Fruit fly (Drosophila melanogaster): Measurements from ENCODE around the gene colt.

The colt gene

DNA sequence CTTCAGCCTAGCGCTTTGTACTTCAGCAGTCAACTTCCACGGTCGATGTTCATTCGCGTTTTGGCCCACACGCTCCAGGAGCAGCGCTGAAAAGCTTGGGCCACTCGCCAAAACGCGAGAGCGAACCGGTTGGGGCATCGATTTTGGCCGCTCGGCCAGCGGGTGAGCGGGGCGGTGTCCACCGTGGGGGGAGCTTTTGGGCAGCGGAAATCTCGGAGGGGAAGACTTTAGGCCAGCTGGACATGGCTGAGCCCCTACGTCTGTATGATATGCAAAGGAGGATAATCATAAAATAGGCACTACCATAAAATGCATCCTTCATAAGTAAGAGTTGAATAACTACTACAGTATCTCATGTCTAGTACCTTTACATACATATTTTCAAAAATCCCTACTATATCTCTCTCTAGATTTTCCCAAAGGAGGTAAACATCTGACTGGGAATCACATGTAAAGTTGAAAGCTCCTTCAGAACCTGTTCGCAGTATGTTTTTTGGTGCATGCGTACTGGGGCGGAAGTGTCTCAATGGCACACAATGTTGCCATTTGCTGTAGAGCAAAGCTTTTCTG is 30.1 kb upstream of the colt start, which contains the start of gene Syt1 (continued):
- TF ChIP-seq sna (GFP tag; IDR thresholded peaks at IDR 0.05; ENCODE audit: partially characterized antibody) (no peak), CG1529 (GFP tag; optimal IDR thresholded peaks at IDR 0.05) (no peak), kah (GFP tag; optimal IDR thresholded peaks at IDR 0.05) (no peak), Dip2 (GFP tag; IDR thresholded peaks at IDR 0.05) (no peak), CG11696 (GFP tag; IDR thresholded peaks at IDR 0.05) (no peak), Nf-YA (GFP tag; IDR thresholded peaks at IDR 0.05) (no peak), CG10979 (tag; optimal IDR thresholded peaks at IDR 0.05) (no peak), corto (GFP tag; optimal IDR thresholded peaks at IDR 0.05) (no peak), CG18011 (GFP tag; optimal IDR thresholded peaks at IDR 0.05) (no peak), nmo (GFP tag; optimal IDR thresholded peaks at IDR 0.05) (no peak), CG11504 (tag; optimal IDR thresholded peaks at IDR 0.05) (no peak), MBD-R2 (GFP tag; IDR thresholded peaks at IDR 0.05) (no peak), fd3F (GFP tag; optimal IDR thresholded peaks at IDR 0.05) (no peak), tap (tag; optimal IDR thresholded peaks at IDR 0.05) (no peak), CG2712 (tag; optimal IDR thresholded peaks at IDR 0.05) (no peak), lmd (GFP tag; IDR thresholded peaks at IDR 0.05) (peak; percentile 5; the same call in 1 of the 2 replicates), CG2678 (tag; optimal IDR thresholded peaks at IDR 0.05) (peak; percentile 2), CG43689 (GFP tag; IDR thresholded peaks at IDR 0.05) (no peak), E2f1 (GFP tag; IDR thresholded peaks at IDR 0.05) (no peak), CG30020 (tag; optimal IDR thresholded peaks at IDR 0.05) (no peak), CG10321 (GFP tag; IDR thresholded peaks at IDR 0.05) (no peak), Side (GFP tag; optimal IDR thresholded peaks at IDR 0.05) (no peak), gro (GFP tag; optimal IDR thresholded peaks at IDR 0.05) (peak; percentile 22), az2 (GFP tag; optimal IDR thresholded peaks at IDR 0.05) (no peak), CG32532 (GFP tag; IDR thresholded peaks at IDR 0.05) (no peak; the same call in 1 of the 2 replicates), sob (GFP tag; IDR thresholded peaks at IDR 0.05) (no peak), HLHmδ (GFP tag; optimal IDR thresholded peaks at IDR 0.05) (no peak), repo (GFP tag; optimal IDR thresholded peaks at IDR 0.05) (no peak), CG10654 (GFP tag; optimal IDR thresholded peaks at IDR 0.05) (no peak), pum (GFP tag; optimal IDR thresholded peaks at IDR 0.05) (no peak), CG11456 (GFP tag; IDR thresholded peaks at IDR 0.05) (0 out of 3 replicates have a peak, but pooled peaks have one; percentile 59), luna (GFP tag; optimal IDR thresholded peaks at IDR 0.05) (no peak), prd (optimal IDR thresholded peaks at IDR 0.05) (no peak), prd (GFP tag; IDR thresholded peaks at IDR 0.05) (no peak), Vsx1 (GFP tag; optimal IDR thresholded peaks at IDR 0.05) (no peak), CG7839 (tag; optimal IDR thresholded peaks at IDR 0.05) (no peak), MESR4 (GFP tag; optimal IDR thresholded peaks at IDR 0.05) (no peak), CkIIα-i1 (GFP tag; IDR thresholded peaks at IDR 0.05) (no peak), Antp (GFP tag; optimal IDR thresholded peaks at IDR 0.05) (no peak), dpn (GFP tag; optimal IDR thresholded peaks at IDR 0.05) (no peak), CG8290 (GFP tag; optimal IDR thresholded peaks at IDR 0.05) (no peak), CG8290 (tag; optimal IDR thresholded peaks at IDR 0.05) (peak in 1 of 2 experiments; percentile 0), CG15011 (GFP tag; optimal IDR thresholded peaks at IDR 0.05) (no peak), disco-r (GFP tag; optimal IDR thresholded peaks at IDR 0.05) (no peak), CG10543 (GFP tag; optimal IDR thresholded peaks at IDR 0.05) (no peak), slbo (GFP tag; IDR thresholded peaks at IDR 0.05) (peak; percentile 16; the same call in 1 of the 2 replicates), zf30C (GFP tag; optimal IDR thresholded peaks at IDR 0.05) (no peak), CG13775 (GFP tag; optimal IDR thresholded peaks at IDR 0.05) (no peak), CG2875 (GFP tag; optimal IDR thresholded peaks at IDR 0.05) (no peak), HLH3B (GFP tag; IDR thresholded peaks at IDR 0.05) (no peak), Fer3 (tag; optimal IDR thresholded peaks at IDR 0.05) (no peak), CG15514 (GFP tag; optimal IDR thresholded peaks at IDR 0.05) (no peak)
